Worm (Caenorhabditis elegans): Measurements from ENCODE around the gene ilc-17.1.

The ilc-17.1 gene

DNA sequence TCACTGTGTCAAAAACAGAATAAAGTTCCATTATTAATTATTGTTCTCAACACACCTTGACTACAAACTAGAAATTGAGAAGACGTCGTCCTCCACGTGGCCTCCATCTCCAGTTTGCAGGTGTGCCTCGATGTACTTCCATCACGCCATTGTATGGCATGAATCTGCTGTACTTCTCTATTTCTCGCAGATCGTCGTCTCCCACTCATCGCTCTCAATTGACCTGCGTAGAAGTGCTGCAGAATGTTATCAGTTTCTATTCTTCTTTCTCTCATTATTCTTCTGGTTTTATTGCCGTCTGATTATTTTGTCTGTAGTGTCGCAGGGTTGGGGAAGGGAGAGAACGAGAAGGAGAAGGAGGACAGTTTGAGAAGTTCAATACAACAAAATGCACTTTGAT is 10.0 kb downstream of the ilc-17.1 start (continued):
- TF ChIP-seq nhr-85 (tag), result peak; percentile 89
- TF ChIP-seq ztf-11 (tag; optimal IDR thresholded peaks at IDR 0.05), result no peak
- TF ChIP-seq lin-35 (GFP tag; optimal IDR thresholded peaks at IDR 0.05), result peak in 1 of 2 experiments; percentile 67

DNA sequence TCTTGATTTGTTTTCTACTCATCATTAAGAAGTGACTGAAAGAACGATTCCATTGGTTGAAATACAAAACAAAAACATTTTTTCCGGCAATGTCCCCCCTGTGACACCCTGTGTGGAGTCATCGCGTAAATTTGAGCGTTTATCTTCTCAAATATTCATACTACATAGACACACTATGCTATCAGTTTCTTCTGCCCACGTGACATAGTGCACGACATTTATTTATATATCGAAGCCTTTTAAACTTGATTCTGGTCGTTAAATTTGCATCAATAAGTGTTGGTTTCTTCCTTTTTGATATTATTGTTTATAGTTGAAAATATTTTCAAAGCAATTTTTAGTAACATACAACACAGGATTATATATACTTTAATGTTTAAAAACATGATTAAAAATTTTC is 10.6 kb downstream of the ilc-17.1 start:
- TF ChIP-seq mep-1 (tag; optimal IDR thresholded peaks at IDR 0.05) (no peak), nhr-85 (tag) (no peak), nhr-76 (tag; optimal IDR thresholded peaks at IDR 0.05) (no peak), ceh-82 (tag; optimal IDR thresholded peaks at IDR 0.05) (no peak), sox-4 (tag; optimal IDR thresholded peaks at IDR 0.05) (no peak), sptf-1 (tag; optimal IDR thresholded peaks at IDR 0.05) (no peak), vab-15 (tag; optimal IDR thresholded peaks at IDR 0.05) (no peak), fkh-8 (tag; optimal IDR thresholded peaks at IDR 0.05) (no peak), aly-2 (tag; optimal IDR thresholded peaks at IDR 0.05) (no peak), ama-1 (optimal IDR thresholded peaks at IDR 0.05) (no peak), nhr-237 (tag; optimal IDR thresholded peaks at IDR 0.05) (no peak), nhr-90 (tag; optimal IDR thresholded peaks at IDR 0.05; ENCODE audit: poor library complexity) (no peak), nhr-12 (tag; optimal IDR thresholded peaks at IDR 0.05) (no peak), unc-62 (GFP tag; optimal IDR thresholded peaks at IDR 0.05) (no peak), snpc-4 (tag; optimal IDR thresholded peaks at IDR 0.05) (no peak), elt-2 (tag; optimal IDR thresholded peaks at IDR 0.05) (peak; percentile 35), ztf-11 (tag; optimal IDR thresholded peaks at IDR 0.05) (no peak), hpl-2 (GFP tag; optimal IDR thresholded peaks at IDR 0.05) (no peak), lin-35 (GFP tag; optimal IDR thresholded peaks at IDR 0.05) (peak in 1 of 2 experiments; percentile 20), lin-15B (tag; optimal IDR thresholded peaks at IDR 0.05) (no peak), nhr-71 (tag; optimal IDR thresholded peaks at IDR 0.05) (peak; percentile 18), ceh-8 (GFP tag; optimal IDR thresholded peaks at IDR 0.05) (no peak), Y116A8C.19 (tag; optimal IDR thresholded peaks at IDR 0.05; ENCODE audit: borderline replicate concordance) (no peak), nhr-28 (tag; optimal IDR thresholded peaks at IDR 0.05) (no peak), skn-1 (tag; optimal IDR thresholded peaks at IDR 0.05) (no peak), egl-13 (tag; optimal IDR thresholded peaks at IDR 0.05) (no peak), C16A3.4 (tag; optimal IDR thresholded peaks at IDR 0.05) (no peak), hlh-4 (tag; optimal IDR thresholded peaks at IDR 0.05) (no peak), nhr-20 (tag; optimal IDR thresholded peaks at IDR 0.05) (peak; percentile 13), pax-3 (tag; optimal IDR thresholded peaks at IDR 0.05) (no peak), sup-37 (GFP tag; optimal IDR thresholded peaks at IDR 0.05) (no peak), nhr-47 (tag; optimal IDR thresholded peaks at IDR 0.05) (no peak), ces-1 (GFP tag; optimal IDR thresholded peaks at IDR 0.05) (no peak), fkh-10 (GFP tag; optimal IDR thresholded peaks at IDR 0.05) (no peak), efl-3 (GFP tag; optimal IDR thresholded peaks at IDR 0.05) (no peak)

DNA sequence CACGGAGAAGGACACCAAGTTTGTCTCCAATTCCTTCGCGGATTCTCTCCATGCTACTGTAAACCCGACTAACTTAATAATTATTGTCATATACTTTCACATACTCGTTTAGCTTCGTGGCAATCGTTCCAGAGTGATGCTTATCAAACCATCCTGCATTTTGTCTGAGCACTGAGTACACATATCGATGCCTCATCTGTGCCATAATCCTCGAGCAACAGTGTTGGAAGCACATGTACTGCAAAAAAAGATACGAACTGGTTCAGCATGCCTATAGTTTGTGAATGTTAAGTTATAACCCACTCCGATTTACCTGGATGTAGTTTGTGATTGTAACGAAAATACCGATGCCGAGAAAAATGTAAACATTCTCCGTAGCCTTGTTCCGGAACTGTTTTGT is 14.6 kb downstream of the ilc-17.1 start:
- TF ChIP-seq ztf-4 (tag; optimal IDR thresholded peaks at IDR 0.05) (no peak), pqm-1 (tag; optimal IDR thresholded peaks at IDR 0.05) (no peak), nhr-20 (tag; optimal IDR thresholded peaks at IDR 0.05) (no peak), ama-1 (optimal IDR thresholded peaks at IDR 0.05) (no peak), lin-39 (tag; optimal IDR thresholded peaks at IDR 0.05) (no peak), mab-9 (GFP tag; IDR thresholded peaks at IDR 0.05) (no peak), sox-4 (tag; optimal IDR thresholded peaks at IDR 0.05) (no peak), grh-1 (GFP tag; IDR thresholded peaks at IDR 0.05) (no peak), aha-1 (tag; optimal IDR thresholded peaks at IDR 0.05) (no peak), vab-15 (tag; optimal IDR thresholded peaks at IDR 0.05) (no peak)

Data from whole organism, L1 larva.